Worm (Caenorhabditis elegans) whole organism, late embryonic: ENCODE data around the gene F22F7.11.

Source experiments
- F13H6.1 ChIP-seq: sonication (generic microtip); optimal IDR thresholded peaks from 2 replicates; lab custom pipeline; 2016; ENCODE audit warnings: missing genetic modification characterization, missing compliant biosample characterization
- ama-1 ChIP-seq: fragments of 150-350 bp; optimal IDR thresholded peaks from 2 replicates; lab custom pipeline; 2014
- ceh-48 ChIP-seq: sonication (generic microtip); optimal IDR thresholded peaks from 2 replicates; lab custom pipeline; 2016; ENCODE audit warnings: missing genetic modification characterization, inconsistent platforms, missing compliant biosample characterization
- dve-1 ChIP-seq: sonication (generic microtip); optimal IDR thresholded peaks from 2 replicates; lab custom pipeline; 2017; ENCODE audit warnings: antibody characterized with exemption, mild to moderate bottlenecking, missing genetic modification characterization, missing compliant biosample characterization
- fkh-10 ChIP-seq: fragments of 150-350 bp; optimal IDR thresholded peaks from 2 replicates; lab custom pipeline; 2014; ENCODE audit warnings: missing biosample characterization, missing genetic modification reagents, missing genetic modification characterization
- gmeb-2 ChIP-seq: sonication (generic microtip); optimal IDR thresholded peaks from 2 replicates; lab custom pipeline; 2016; ENCODE audit warnings: missing genetic modification characterization, inconsistent platforms, missing compliant biosample characterization
- hlh-13 ChIP-seq: fragments of 200-800 bp; sonication (Bioruptor generic); optimal IDR thresholded peaks from 2 replicates; lab custom pipeline; 2018; ENCODE audit warnings: mild to moderate bottlenecking, missing genetic modification characterization, missing compliant biosample characterization
- hlh-6 ChIP-seq: sonication (generic microtip); optimal IDR thresholded peaks from 2 replicates; lab custom pipeline; 2016; ENCODE audit warnings: missing genotype, missing genetic modification characterization, missing compliant biosample characterization
- nfya-1 ChIP-seq: sonication (generic microtip); optimal IDR thresholded peaks from 2 replicates; lab custom pipeline; 2017; ENCODE audit warnings: missing genetic modification characterization, mild to moderate bottlenecking, missing compliant biosample characterization, antibody characterized with exemption, moderate library complexity
- pag-3 ChIP-seq: sonication (generic microtip); optimal IDR thresholded peaks from 2 replicates; lab custom pipeline; 2016; ENCODE audit warnings: missing compliant biosample characterization, missing genetic modification characterization, borderline replicate concordance
- pha-4 ChIP-seq: fragments of 150-350 bp; optimal IDR thresholded peaks from 2 replicates; lab custom pipeline; 2018; ENCODE audit warnings: missing biosample characterization, missing genetic modification reagents, missing genetic modification characterization
- tbx-2 ChIP-seq: sonication (generic microtip); optimal IDR thresholded peaks from 2 replicates; lab custom pipeline; 2016; ENCODE audit warnings: missing genetic modification characterization, missing compliant biosample characterization

DNA sequence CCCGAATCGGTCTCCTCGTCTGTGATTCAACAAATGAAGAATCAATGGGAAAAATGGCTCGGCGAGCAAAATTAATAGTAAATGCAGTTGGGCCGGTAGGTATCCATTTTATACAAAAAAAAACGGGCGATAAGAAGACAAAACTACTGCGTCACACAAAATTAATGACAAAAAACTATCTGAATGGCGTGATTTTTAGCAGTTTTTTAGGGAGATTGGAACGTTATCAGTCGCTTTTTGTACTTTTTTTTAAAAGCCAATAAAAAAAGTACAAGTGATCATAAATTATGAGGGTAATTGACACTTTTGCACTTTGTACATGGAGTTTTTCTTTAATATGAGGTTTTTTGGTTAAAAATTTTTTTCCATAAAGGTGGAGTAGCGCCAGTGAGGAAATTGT lies 3.5 kb downstream of the F22F7.11 start:
- no peak for TF ChIP-seq tbx-2 (tag; lab: Kevin White, UChicago)
- TF ChIP-seq hlh-6: no peak
- no peak for TF ChIP-seq hlh-13
- no peak for TF ChIP-seq pag-3 (tag; lab: Kevin White, UChicago)
- TF ChIP-seq F13H6.1 (tag; lab: Kevin White, UChicago): no peak
- TF ChIP-seq gmeb-2 (tag; lab: Kevin White, UChicago): no peak
- no peak for TF ChIP-seq fkh-10 (GFP tag; lab: Kevin White, UChicago)
- no peak for TF ChIP-seq dve-1 (tag; lab: Kevin White, UChicago)
- no peak for TF ChIP-seq pha-4
- no peak for TF ChIP-seq ceh-48 (tag; lab: Kevin White, UChicago)
- TF ChIP-seq nfya-1 (tag; lab: Kevin White, UChicago): no peak
- no peak for TF ChIP-seq ama-1 (lab: Kevin White, UChicago)
